Worm (Caenorhabditis elegans) whole organism, late embryonic: Measurements from ENCODE around the gene rpn-7.

Experiments
- dmd-4 ChIP-seq: sonication (generic microtip); optimal IDR thresholded peaks from 2 replicates; lab custom pipeline; 2016; ENCODE audit warnings: borderline replicate concordance, missing genetic modification characterization, missing compliant biosample characterization
- fkh-6 ChIP-seq: sonication (generic microtip); optimal IDR thresholded peaks from 2 replicates; lab custom pipeline; 2016; ENCODE audit warnings: missing genetic modification characterization, missing compliant biosample characterization
- gmeb-2 ChIP-seq: sonication (generic microtip); optimal IDR thresholded peaks from 2 replicates; lab custom pipeline; 2016; ENCODE audit warnings: missing genetic modification characterization, inconsistent platforms, missing compliant biosample characterization
- hlh-15 ChIP-seq: sonication (generic microtip); optimal IDR thresholded peaks from 2 replicates; lab custom pipeline; 2016; ENCODE audit warnings: missing genetic modification characterization, missing compliant biosample characterization
- lim-6 ChIP-seq: sonication (generic microtip); optimal IDR thresholded peaks from 2 replicates; lab custom pipeline; 2016; ENCODE audit warnings: missing genetic modification characterization, missing compliant biosample characterization
- nfya-1 ChIP-seq: sonication (generic microtip); optimal IDR thresholded peaks from 2 replicates; lab custom pipeline; 2017; ENCODE audit warnings: missing genetic modification characterization, mild to moderate bottlenecking, missing compliant biosample characterization, antibody characterized with exemption, moderate library complexity
- pax-1 ChIP-seq: fragments of 150-350 bp; optimal IDR thresholded peaks from 2 replicates; lab custom pipeline; 2014; ENCODE audit warnings: missing biosample characterization, missing genetic modification characterization
- unc-3 ChIP-seq, 2 experiments: fragments of 200-800 bp in 1 of 2; sonication (Bioruptor generic) in 1 of 2; sonication (generic microtip) in 1 of 2; conservative IDR thresholded peaks in 1 of 2; optimal IDR thresholded peaks in 1 of 2; 2 replicates each; pipeline versions ENCODE4 v1.3.6 to Lab custom; 2016 to 2022; ENCODE audit warnings: missing compliant biosample characterization in 2 of 2, missing genetic modification characterization in 2 of 2, missing genetic modification reagents in 1 of 2

rpn-7 gene

ce11 chrIV:9367852-9368627 lies 51.6 kb downstream of the rpn-7 start:
- TF ChIP-seq unc-3 (GFP tag; conservative IDR thresholded peaks at IDR 0.05; lab: Robert Waterston, UW) (no peak), unc-3 (tag; optimal IDR thresholded peaks at IDR 0.05; lab: Kevin White, UChicago) (no peak), pax-1 (tag; lab: Kevin White, UChicago) (no peak), gmeb-2 (tag; lab: Kevin White, UChicago) (no peak), fkh-6 (tag; lab: Kevin White, UChicago) (no peak), lim-6 (tag; lab: Kevin White, UChicago) (no peak), nfya-1 (tag; lab: Kevin White, UChicago) (no peak), dmd-4 (no peak), hlh-15 (tag; lab: Kevin White, UChicago) (no peak)
